Fruit fly (Drosophila melanogaster) whole organism, pupa: ENCODE measurements around the gene Cpr66Cb.

Experiments used
- CG10348 ChIP-seq: fragments of 200-800 bp; sonication (Bioruptor generic); IDR thresholded peaks from 2 replicates; pipeline ENCODE4 v1.3.6; 2022; ENCODE audit warnings: missing biosample characterization, missing genetic modification characterization
- CG17806 ChIP-seq: fragments of 200-800 bp; sonication (Bioruptor generic); optimal IDR thresholded peaks from 2 replicates; lab custom pipeline; 2018; ENCODE audit warnings: missing biosample characterization, mild to moderate bottlenecking, missing genetic modification characterization, moderate library complexity
- CG8159 ChIP-seq: fragments of 200-800 bp; sonication (Bioruptor generic); optimal IDR thresholded peaks from 3 replicates; lab custom pipeline; 2018; ENCODE audit warnings: missing biosample characterization, mild to moderate bottlenecking, missing genetic modification characterization, moderate library complexity
- CG8301 ChIP-seq: fragments of 200-800 bp; sonication (Bioruptor generic); optimal IDR thresholded peaks from 2 replicates; lab custom pipeline; 2018; ENCODE audit warnings: missing biosample characterization, mild to moderate bottlenecking, missing genetic modification characterization
- CG9948 ChIP-seq: fragments of 200-800 bp; sonication (Bioruptor generic); optimal IDR thresholded peaks from 2 replicates; lab custom pipeline; 2018; ENCODE audit warnings: missing biosample characterization, mild to moderate bottlenecking, missing genetic modification characterization, moderate library complexity
- gl ChIP-seq: fragments of 200-800 bp; sonication (Bioruptor generic); optimal IDR thresholded peaks from 2 replicates; lab custom pipeline; 2018; ENCODE audit warnings: missing biosample characterization, mild to moderate bottlenecking, missing genetic modification characterization
- rn ChIP-seq: fragments of 200-800 bp; sonication (Bioruptor generic); IDR thresholded peaks from 2 replicates; pipeline ENCODE4 v1.3.6; 2022; ENCODE audit warnings: missing biosample characterization, missing genetic modification characterization

dm6 chr3L:8356196-8356595, 19.7 kb downstream of the Cpr66Cb start, which contains the start of gene Culd:
- TF ChIP-seq CG8301 (no peak), gl (no peak), CG10348 (no peak), CG9948 (tag; lab: Kevin White, UChicago) (no peak), rn (GFP tag; lab: Robert Waterston, UW) (no peak), CG8159 (tag; lab: Kevin White, UChicago) (no peak), CG17806 (tag; lab: Kevin White, UChicago) (no peak)
